Worm (Caenorhabditis elegans) whole organism, young adult: Measurements from ENCODE around the gene fbxa-11.

ENCODE experiments used
- B0261.1 ChIP-seq: sonication (generic microtip); optimal IDR thresholded peaks from 2 replicates; lab custom pipeline; 2016; ENCODE audit warnings: mild to moderate bottlenecking, missing genetic modification characterization, moderate library complexity, missing compliant biosample characterization
- B0336.3 ChIP-seq: fragments of 200-800 bp; sonication (Bioruptor generic); IDR thresholded peaks from 2 replicates; pipeline ENCODE4 v1.3.6; 2022; ENCODE audit warnings: missing genetic modification characterization, missing compliant biosample characterization
- F37B4.10 ChIP-seq: fragments of 200-800 bp; sonication (Bioruptor generic); IDR thresholded peaks from 2 replicates; pipeline ENCODE4 v1.3.6; 2022; ENCODE audit warnings: missing genetic modification characterization, missing compliant biosample characterization
- F52B5.7 ChIP-seq: sonication (generic microtip); optimal IDR thresholded peaks from 2 replicates; lab custom pipeline; 2016; ENCODE audit warnings: mild to moderate bottlenecking, missing genetic modification characterization, missing compliant biosample characterization
- F55B11.4 ChIP-seq: sonication (generic microtip); optimal IDR thresholded peaks from 2 replicates; lab custom pipeline; 2016; ENCODE audit warnings: missing compliant biosample characterization, missing genetic modification characterization, borderline replicate concordance; ENCODE audit not compliant: insufficient read depth
- Y53G8AR.9 ChIP-seq: fragments of 200-800 bp; sonication (Bioruptor generic); conservative IDR thresholded peaks from 2 replicates; pipeline ENCODE4 v1.3.6; 2022; ENCODE audit warnings: missing genetic modification reagents, missing genetic modification characterization, missing compliant biosample characterization
- Y56A3A.18 ChIP-seq: fragments of 200-800 bp; sonication (Bioruptor generic); IDR thresholded peaks from 2 replicates; pipeline ENCODE4 v1.3.6; 2022; ENCODE audit warnings: missing genetic modification reagents, missing genetic modification characterization, missing compliant biosample characterization
- Y95B8A.8 ChIP-seq: fragments of 200-800 bp; sonication (Bioruptor generic); IDR thresholded peaks from 2 replicates; pipeline ENCODE4 v1.3.6; 2022; ENCODE audit warnings: missing genetic modification reagents, missing genetic modification characterization, missing compliant biosample characterization
- aptf-3 ChIP-seq: fragments of 200-800 bp; sonication (Bioruptor generic); IDR thresholded peaks from 2 replicates; pipeline ENCODE4 v1.3.6; 2022; ENCODE audit warnings: missing genetic modification characterization, missing compliant biosample characterization
- cebp-1 ChIP-seq, 2 experiments: fragments of 200-800 bp in 1 of 2; sonication (Bioruptor generic) in 1 of 2; sonication (generic microtip) in 1 of 2; IDR thresholded peaks in 1 of 2; optimal IDR thresholded peaks in 1 of 2; 2 replicates each; pipeline versions ENCODE4 v1.3.6 to Lab custom; 2017 to 2022; ENCODE audit warnings: missing compliant biosample characterization in 2 of 2, missing genetic modification characterization in 2 of 2, mild to moderate bottlenecking in 1 of 2, missing genetic modification reagents in 1 of 2, moderate library complexity in 1 of 2
- ceh-79 ChIP-seq: sonication (generic microtip); optimal IDR thresholded peaks from 2 replicates; lab custom pipeline; 2017; ENCODE audit warnings: mild to moderate bottlenecking, missing genetic modification characterization, missing compliant biosample characterization
- die-1 ChIP-seq: sonication (generic microtip); optimal IDR thresholded peaks from 2 replicates; lab custom pipeline; 2016; ENCODE audit warnings: missing genotype, mild to moderate bottlenecking, missing genetic modification characterization, missing compliant biosample characterization
- dox-1 ChIP-seq: fragments of 200-800 bp; sonication (Bioruptor generic); IDR thresholded peaks from 2 replicates; pipeline ENCODE4 v1.3.6; 2022; ENCODE audit warnings: missing genetic modification reagents, missing genetic modification characterization, missing compliant biosample characterization
- ekl-4 ChIP-seq: fragments of 200-800 bp; sonication (Bioruptor generic); IDR thresholded peaks from 2 replicates; pipeline ENCODE4 v1.3.6; 2022; ENCODE audit warnings: missing genetic modification reagents, missing genetic modification characterization, missing compliant biosample characterization
- fkh-3 ChIP-seq: sonication (generic microtip); optimal IDR thresholded peaks from 2 replicates; lab custom pipeline; 2016; ENCODE audit warnings: mild to moderate bottlenecking, missing genetic modification characterization, missing compliant biosample characterization
- gei-17 ChIP-seq: fragments of 200-800 bp; sonication (Bioruptor generic); optimal IDR thresholded peaks from 2 replicates; lab custom pipeline; 2018; ENCODE audit warnings: mild to moderate bottlenecking, missing genetic modification characterization, missing compliant biosample characterization
- hlh-12 ChIP-seq: sonication (generic microtip); optimal IDR thresholded peaks from 2 replicates; lab custom pipeline; 2016; ENCODE audit warnings: missing genetic modification characterization, missing compliant biosample characterization
- hrde-1 ChIP-seq: sonication (generic microtip); optimal IDR thresholded peaks from 2 replicates; lab custom pipeline; 2016; ENCODE audit warnings: missing genetic modification characterization, mild to moderate bottlenecking, missing compliant biosample characterization, moderate library complexity, missing genotype, missing genetic modification reagents, borderline replicate concordance
- let-607 ChIP-seq, 2 experiments: fragments of 200-800 bp in 1 of 2; sonication (Bioruptor generic) in 1 of 2; sonication (generic microtip) in 1 of 2; optimal IDR thresholded peaks; 2 replicates each; lab custom pipeline; 2016 to 2018; ENCODE audit warnings: mild to moderate bottlenecking in 2 of 2, missing compliant biosample characterization in 2 of 2, missing genetic modification characterization in 2 of 2, moderate library complexity in 2 of 2, missing genotype in 1 of 2
- madf-3 ChIP-seq: fragments of 200-800 bp; sonication (Bioruptor generic); IDR thresholded peaks from 2 replicates; pipeline ENCODE4 v1.3.6; 2022; ENCODE audit warnings: missing genetic modification reagents, missing genetic modification characterization, missing compliant biosample characterization
- mcd-1 ChIP-seq: fragments of 200-800 bp; sonication (Bioruptor generic); IDR thresholded peaks from 2 replicates; pipeline ENCODE4 v1.3.6; 2022; ENCODE audit warnings: missing genetic modification reagents, missing genetic modification characterization, missing compliant biosample characterization
- mes-4 ChIP-seq: sonication (generic microtip); optimal IDR thresholded peaks from 2 replicates; lab custom pipeline; 2016; ENCODE audit warnings: missing genotype, missing genetic modification characterization, missing compliant biosample characterization
- mxl-1 ChIP-seq: sonication (generic microtip); optimal IDR thresholded peaks from 2 replicates; lab custom pipeline; 2016; ENCODE audit warnings: missing genetic modification characterization, missing compliant biosample characterization
- nfyb-1 ChIP-seq: fragments of 200-800 bp; sonication (Bioruptor generic); IDR thresholded peaks from 2 replicates; pipeline ENCODE4 v1.3.6; 2022; ENCODE audit warnings: missing genetic modification reagents, missing genetic modification characterization, missing compliant biosample characterization
- nhr-179 ChIP-seq: sonication (generic microtip); optimal IDR thresholded peaks from 2 replicates; lab custom pipeline; 2016; ENCODE audit warnings: mild to moderate bottlenecking, missing genetic modification characterization, missing compliant biosample characterization
- nhr-80 ChIP-seq: sonication (generic microtip); optimal IDR thresholded peaks from 2 replicates; lab custom pipeline; 2016; ENCODE audit warnings: missing genetic modification characterization, missing compliant biosample characterization
- nhr-90 ChIP-seq: sonication (generic microtip); optimal IDR thresholded peaks from 2 replicates; lab custom pipeline; 2016; ENCODE audit warnings: missing genotype, mild to moderate bottlenecking, missing genetic modification characterization, missing compliant biosample characterization
- rcor-1 ChIP-seq: fragments of 200-800 bp; sonication (Bioruptor generic); IDR thresholded peaks from 2 replicates; pipeline ENCODE4 v1.3.6; 2022; ENCODE audit warnings: missing genetic modification reagents, missing genetic modification characterization, missing compliant biosample characterization
- rec-8 ChIP-seq, 2 experiments: sonication (generic microtip); optimal IDR thresholded peaks; 2 replicates each; lab custom pipeline; 2016; ENCODE audit warnings: mild to moderate bottlenecking in 2 of 2, missing genetic modification characterization in 2 of 2, missing genetic modification reagents in 2 of 2, missing genotype in 2 of 2, missing biosample characterization in 1 of 2, missing compliant biosample characterization in 1 of 2, moderate library complexity in 1 of 2
- snpc-1.1 ChIP-seq: sonication (generic microtip); optimal IDR thresholded peaks from 2 replicates; lab custom pipeline; 2017; ENCODE audit warnings: missing genetic modification characterization, mild to moderate bottlenecking, missing compliant biosample characterization, antibody characterized with exemption, moderate library complexity, missing genotype, missing genetic modification reagents; ENCODE audit not compliant: insufficient read depth
- unc-62 ChIP-seq: fragments of 150-350 bp; optimal IDR thresholded peaks from 2 replicates; lab custom pipeline; 2014; ENCODE audit warnings: missing biosample characterization, missing genetic modification reagents, missing genetic modification characterization
- xnd-1 ChIP-seq: sonication (generic microtip); optimal IDR thresholded peaks from 2 replicates; lab custom pipeline; 2016; ENCODE audit warnings: missing genotype, missing genetic modification reagents, missing genetic modification characterization, missing compliant biosample characterization
- zim-3 ChIP-seq: sonication (generic microtip); optimal IDR thresholded peaks from 2 replicates; lab custom pipeline; 2017; ENCODE audit warnings: mild to moderate bottlenecking, missing genetic modification characterization, moderate library complexity, missing compliant biosample characterization
- ztf-22 ChIP-seq: fragments of 200-800 bp; sonication (Bioruptor generic); optimal IDR thresholded peaks from 2 replicates; lab custom pipeline; 2018; ENCODE audit warnings: mild to moderate bottlenecking, missing genetic modification characterization, moderate library complexity, missing compliant biosample characterization
- ztf-28 ChIP-seq: fragments of 200-800 bp; sonication (Bioruptor generic); IDR thresholded peaks from 2 replicates; pipeline ENCODE4 v1.3.6; 2022; ENCODE audit warnings: missing genetic modification reagents, missing genetic modification characterization, missing compliant biosample characterization

Gene fbxa-11

DNA sequence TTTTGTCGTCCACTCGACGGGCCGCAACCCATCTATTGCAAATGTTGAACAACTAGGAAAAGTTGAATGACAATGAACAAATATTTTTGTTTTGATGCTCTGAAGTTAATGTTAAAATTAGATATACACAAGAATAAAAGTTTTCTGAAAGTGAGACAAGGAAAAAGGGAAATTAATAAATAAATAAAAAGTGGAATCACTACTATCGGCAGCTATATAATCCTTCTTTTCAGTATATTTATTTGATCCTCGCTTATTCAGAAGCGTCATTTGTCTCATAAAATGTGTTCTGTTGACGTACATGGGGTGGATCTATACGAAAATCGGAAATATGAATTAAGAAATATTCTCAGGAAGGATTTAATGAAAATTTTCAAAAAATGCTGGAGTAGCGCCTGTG lies 24.5 kb upstream of the fbxa-11 start, which contains the start of gene pef-1:
Gene pef-1, minus strand, starts transcription at position 101 of the 400 bp plus-strand sequence.
- no peak for TF ChIP-seq nhr-90
- TF ChIP-seq, all 124 proteins: peak for 0

- peak; percentile 33 for TF ChIP-seq hrde-1
- peak; percentile 66 for TF ChIP-seq die-1
- TF ChIP-seq mes-4: peak; percentile 46
- peak; percentile 60 for TF ChIP-seq F52B5.7 (tag; lab: Kevin White, UChicago)
- peak; percentile 89 for TF ChIP-seq nhr-179 (tag; lab: Kevin White, UChicago)
- peak; percentile 22 for TF ChIP-seq F55B11.4 (tag; lab: Kevin White, UChicago)
- TF ChIP-seq mxl-1 (tag; lab: Kevin White, UChicago): peak; percentile 51
- TF ChIP-seq hlh-12 (tag; lab: Kevin White, UChicago): peak; percentile 75
- TF ChIP-seq xnd-1: peak; percentile 18
- TF ChIP-seq rec-8 (tag; optimal IDR thresholded peaks at IDR 0.05; lab: Kevin White, UChicago): peak in 1 of 2 experiments; percentile 62
- TF ChIP-seq ceh-79 (tag; lab: Kevin White, UChicago): peak; percentile 73
These were observed 19.3 kb upstream of the fbxa-11 start for ce11 chrIII:931405-931804.

- TF ChIP-seq nhr-179 (tag; lab: Kevin White, UChicago): no peak
- TF ChIP-seq let-607 (tag; optimal IDR thresholded peaks at IDR 0.05; lab: Kevin White, UChicago): peak in 1 of 2 experiments; percentile 2
- no peak for TF ChIP-seq ztf-22
- TF ChIP-seq Y53G8AR.9: no peak
- no peak for TF ChIP-seq Y95B8A.8 (GFP tag; lab: Robert Waterston, UW)
- no peak for TF ChIP-seq die-1
- no peak for TF ChIP-seq fkh-3 (tag; lab: Kevin White, UChicago)
- TF ChIP-seq xnd-1: no peak
- TF ChIP-seq zim-3: no peak
- TF ChIP-seq snpc-1.1 (tag; lab: Kevin White, UChicago): no peak
- TF ChIP-seq cebp-1 (GFP tag; IDR thresholded peaks at IDR 0.05; lab: Robert Waterston, UW): peak; percentile 69; the same call in 1 of the 2 replicates
- peak; percentile 60 for TF ChIP-seq cebp-1 (tag; optimal IDR thresholded peaks at IDR 0.05; lab: Kevin White, UChicago)
- TF ChIP-seq nhr-80 (tag; lab: Kevin White, UChicago): peak; percentile 71
- no peak for TF ChIP-seq ztf-28 (GFP tag; lab: Robert Waterston, UW)
- no peak for TF ChIP-seq mcd-1 (GFP tag; lab: Robert Waterston, UW)
- TF ChIP-seq Y56A3A.18 (GFP tag; lab: Robert Waterston, UW): no peak
- TF ChIP-seq B0336.3: no peak
- TF ChIP-seq nfyb-1 (GFP tag; lab: Robert Waterston, UW): no peak
- no peak for TF ChIP-seq F37B4.10 (GFP tag; lab: Robert Waterston, UW)
- no peak for TF ChIP-seq gei-17 (GFP tag; lab: Kevin White, UChicago)
- peak; percentile 68 for TF ChIP-seq unc-62 (GFP tag; lab: Kevin White, UChicago)
These were observed 14.6 kb upstream of the fbxa-11 start, which contains the start of gene fbxa-55 for ce11 chrIII:936037-936507. TSS of gene fbxa-55 (minus strand) at chrIII:936087.

- no peak for TF ChIP-seq B0261.1 (tag; lab: Kevin White, UChicago)
- no peak for TF ChIP-seq rcor-1 (GFP tag; lab: Robert Waterston, UW)
- no peak for TF ChIP-seq ekl-4 (GFP tag; lab: Robert Waterston, UW)
- no peak for TF ChIP-seq dox-1
- TF ChIP-seq F52B5.7 (tag; lab: Kevin White, UChicago): no peak
- no peak for TF ChIP-seq aptf-3 (GFP tag; lab: Robert Waterston, UW)
- TF ChIP-seq madf-3: no peak
- TF ChIP-seq, all 124 proteins: peak for 0
These were observed 12.7 kb upstream of the fbxa-11 start, which contains the start of gene fbxa-56 for ce11 chrIII:937961-938360. TSS of gene fbxa-56 (minus strand) at chrIII:938061.
